Fruit fly (Drosophila melanogaster) whole organism, pupa: Measurements from ENCODE around the gene CG14252.

Experiments
- CG8301 ChIP-seq: fragments of 200-800 bp; sonication (Bioruptor generic); optimal IDR thresholded peaks from 2 replicates; lab custom pipeline; 2018; ENCODE audit warnings: missing biosample characterization, mild to moderate bottlenecking, missing genetic modification characterization
- gl ChIP-seq: fragments of 200-800 bp; sonication (Bioruptor generic); optimal IDR thresholded peaks from 2 replicates; lab custom pipeline; 2018; ENCODE audit warnings: missing biosample characterization, mild to moderate bottlenecking, missing genetic modification characterization

- TF ChIP-seq gl (tag; lab: Kevin White, UChicago) (no peak), CG8301 (tag; lab: Kevin White, UChicago) (no peak)
Measured at dm6 chr3R:26966385-26966784, 21.1 kb downstream of the CG14252 start, which contains the start of gene Gr97a.
